Worm (Caenorhabditis elegans) whole organism, L1 larva: ENCODE results near the gene tag-234.
A peak's percentile ranks its signal among the peaks of the same experiment; 100 is the strongest.

Experiments used
- F16B12.6 ChIP-seq: fragments of 150-350 bp; optimal IDR thresholded peaks from 2 replicates; lab custom pipeline; 2014; ENCODE audit warnings: missing biosample characterization, missing genetic modification characterization
- aha-1 ChIP-seq: fragments of 150-350 bp; optimal IDR thresholded peaks from 2 replicates; lab custom pipeline; 2014; ENCODE audit warnings: missing biosample characterization, missing genetic modification characterization
- aly-2 ChIP-seq: fragments of 150-350 bp; optimal IDR thresholded peaks from 2 replicates; lab custom pipeline; 2014; ENCODE audit warnings: missing biosample characterization, missing genetic modification characterization
- ama-1 ChIP-seq: fragments of 150-350 bp; optimal IDR thresholded peaks from 2 replicates; lab custom pipeline; 2014
- ces-1 ChIP-seq: fragments of 150-350 bp; optimal IDR thresholded peaks from 2 replicates; lab custom pipeline; 2014; ENCODE audit warnings: missing biosample characterization, missing genetic modification reagents, missing genetic modification characterization
- elt-3 ChIP-seq, 6 experiments: fragments of 150-350 bp in 1 of 6; sonication (generic microtip); optimal IDR thresholded peaks; 2 replicates each; lab custom pipeline; 2017 to 2018; ENCODE audit warnings: missing biosample characterization in 6 of 6, missing genetic modification characterization in 6 of 6, inconsistent platforms in 1 of 6
- mdl-1 ChIP-seq, 2 experiments: fragments of 150-350 bp; optimal IDR thresholded peaks; 2 replicates each; lab custom pipeline; 2014 to 2017; ENCODE audit warnings: missing biosample characterization in 2 of 2, missing genetic modification characterization in 2 of 2, inconsistent platforms in 1 of 2
- snpc-4 ChIP-seq: fragments of 150-350 bp; optimal IDR thresholded peaks from 2 replicates; lab custom pipeline; 2014; ENCODE audit warnings: missing biosample characterization, missing genetic modification characterization
- tbx-2 ChIP-seq: sonication (generic microtip); optimal IDR thresholded peaks from 2 replicates; lab custom pipeline; 2016; ENCODE audit warnings: missing genetic modification characterization, missing compliant biosample characterization
- unc-62 ChIP-seq: fragments of 150-350 bp; optimal IDR thresholded peaks from 2 replicates; lab custom pipeline; 2014; ENCODE audit warnings: missing biosample characterization, missing genetic modification reagents, missing genetic modification characterization
- xbp-1 ChIP-seq: sonication (generic microtip); optimal IDR thresholded peaks from 2 replicates; lab custom pipeline; 2016; ENCODE audit warnings: missing genetic modification characterization, missing compliant biosample characterization

DNA sequence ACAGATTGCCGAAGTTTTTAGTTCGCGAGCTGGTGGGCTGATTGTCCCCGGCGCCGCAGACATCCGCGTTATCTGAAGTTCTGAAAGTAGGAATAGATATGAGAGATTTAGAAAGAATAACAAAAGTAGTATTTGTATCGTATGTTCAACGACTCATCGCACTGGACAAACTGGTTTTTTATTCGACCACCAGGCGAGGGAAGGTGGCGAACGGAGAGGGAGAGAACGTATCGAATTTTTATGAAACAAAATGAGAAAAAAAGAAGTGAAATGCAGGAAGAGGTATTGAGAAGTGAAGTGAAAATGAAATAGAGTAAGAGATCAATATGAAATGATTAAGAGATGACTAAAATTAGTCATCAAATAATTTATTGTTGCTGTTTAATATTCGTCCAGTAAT is 36.6 kb upstream of the tag-234 start, which contains the start of gene tbc-2:
- TF ChIP-seq mdl-1 (tag; optimal IDR thresholded peaks at IDR 0.05; lab: Kevin White, UChicago), result no peak
- no peak for TF ChIP-seq aly-2 (tag; lab: Kevin White, UChicago)
- no peak for TF ChIP-seq aha-1 (tag; lab: Kevin White, UChicago)
- no peak for TF ChIP-seq ces-1 (GFP tag; lab: Kevin White, UChicago)
- TF ChIP-seq xbp-1 (tag; lab: Kevin White, UChicago), result no peak
- no peak for TF ChIP-seq snpc-4 (tag; lab: Kevin White, UChicago)
- TF ChIP-seq F16B12.6, result no peak
- TF ChIP-seq ama-1 (lab: Kevin White, UChicago), result no peak
- TF ChIP-seq unc-62 (GFP tag; lab: Kevin White, UChicago), result no peak
- no peak for TF ChIP-seq tbx-2 (tag; lab: Kevin White, UChicago)
- peak in 1 of 6 experiments; percentile 36 for TF ChIP-seq elt-3 (tag; optimal IDR thresholded peaks at IDR 0.05; lab: Kevin White, UChicago)
